Fruit fly (Drosophila melanogaster): ENCODE measurements around the gene CG3402.

DNA sequence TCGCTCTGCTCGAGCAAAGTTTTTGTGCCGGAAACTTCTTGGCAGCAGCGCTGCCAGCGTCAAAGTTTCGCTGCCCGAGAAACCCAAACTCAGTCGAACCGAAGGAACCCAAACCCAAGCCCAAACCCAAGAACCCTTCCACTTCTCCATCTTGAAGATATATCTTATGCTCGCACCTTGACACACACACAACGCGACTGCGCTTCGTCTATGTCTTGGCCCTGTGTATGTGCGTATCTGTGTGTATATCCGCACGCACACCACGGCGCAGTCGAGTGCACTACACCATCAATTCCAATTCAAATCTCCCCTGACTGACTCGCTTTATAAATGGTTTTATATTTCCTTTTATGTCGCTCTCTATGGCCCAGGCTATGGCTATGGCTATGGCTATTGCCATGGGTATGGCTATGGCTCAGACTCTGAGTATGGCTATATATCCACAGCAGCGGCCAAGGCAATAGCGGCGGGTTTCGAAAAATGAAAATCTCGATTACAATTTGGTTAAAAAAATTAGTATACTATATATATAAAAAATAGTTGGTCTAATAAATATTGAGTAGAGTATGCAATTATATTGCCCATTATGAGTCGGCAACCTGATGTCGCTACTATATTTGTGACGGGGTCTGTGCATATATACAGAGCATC, 43.8 kb upstream of the CG3402 start:
- TF ChIP-seq hkb (optimal IDR thresholded peaks at IDR 0.05), result no peak
- TF ChIP-seq hkb (GFP tag; IDR thresholded peaks at IDR 0.05), result peak; percentile 98
- peak; percentile 35 for TF ChIP-seq CHES-1-like (GFP tag; optimal IDR thresholded peaks at IDR 0.05)
- TF ChIP-seq CG2120 (GFP tag; optimal IDR thresholded peaks at IDR 0.05), result peak; percentile 83

Data from whole organism, embryonic.